Fruit fly (Drosophila melanogaster): ENCODE results near the gene MED19.

- TF ChIP-seq psq (optimal IDR thresholded peaks at IDR 0.05) (no peak), usp (GFP tag; optimal IDR thresholded peaks at IDR 0.05) (no peak), pan (optimal IDR thresholded peaks at IDR 0.05) (no peak)
These were observed 10.6 kb upstream of the MED19 start, which contains the start of gene CG5535 for dm6 chr3L:17856655-17857479.

Data from whole organism.